Fruit fly (Drosophila melanogaster) whole organism, embryonic: Measurements from ENCODE around the gene scramb1.

Experiments
- Adf1 ChIP-seq: fragments of 200-800 bp; sonication (Bioruptor generic); IDR thresholded peaks from 2 replicates; pipeline ENCODE4 v1.3.6; 2022; ENCODE audit warnings: missing biosample characterization, missing genetic modification characterization
- Blimp-1 ChIP-seq: fragments of 200-800 bp; sonication (Bioruptor generic); optimal IDR thresholded peaks from 3 replicates; lab custom pipeline; 2018; ENCODE audit warnings: missing biosample characterization, missing genetic modification characterization, mild to moderate bottlenecking, moderate library complexity, missing genetic modification reagents
- CG10654 ChIP-seq: fragments of 200-800 bp; sonication (Bioruptor generic); optimal IDR thresholded peaks from 2 replicates; lab custom pipeline; 2016; ENCODE audit warnings: missing biosample characterization, missing genetic modification characterization
- CG10959 ChIP-seq: fragments of 200-800 bp; sonication (Bioruptor generic); IDR thresholded peaks from 2 replicates; pipeline ENCODE4 v1.3.6; 2022; ENCODE audit warnings: missing biosample characterization, missing genetic modification characterization
- CG11247 ChIP-seq: fragments of 200-800 bp; sonication (Bioruptor generic); IDR thresholded peaks from 2 replicates; pipeline ENCODE4 v1.3.6; 2022; ENCODE audit warnings: missing biosample characterization, missing genetic modification characterization
- CG11456 ChIP-seq: fragments of 200-800 bp; sonication (Bioruptor generic); IDR thresholded peaks from 3 replicates; pipeline ENCODE4 v1.3.6; 2022; ENCODE audit warnings: missing biosample characterization, missing genetic modification characterization
- CG12744 ChIP-seq: fragments of 200-800 bp; sonication (Bioruptor generic); optimal IDR thresholded peaks from 2 replicates; lab custom pipeline; 2016; ENCODE audit warnings: missing biosample characterization, missing genetic modification characterization
- CG17385 ChIP-seq: fragments of 200-800 bp; sonication (Bioruptor generic); optimal IDR thresholded peaks from 3 replicates; lab custom pipeline; 2018; ENCODE audit warnings: missing biosample characterization, mild to moderate bottlenecking, missing genetic modification characterization
- CG18011 ChIP-seq: fragments of 200-800 bp; sonication (Bioruptor generic); optimal IDR thresholded peaks from 2 replicates; lab custom pipeline; 2017; ENCODE audit warnings: missing biosample characterization, missing genetic modification characterization, mild to moderate bottlenecking, moderate library complexity, missing genotype
- CG2712 ChIP-seq: fragments of 200-800 bp; optimal IDR thresholded peaks from 3 replicates; lab custom pipeline; 2019; ENCODE audit warnings: missing biosample characterization, mild to moderate bottlenecking, missing genetic modification characterization, moderate library complexity
- CG2875 ChIP-seq: fragments of 200-800 bp; sonication (Bioruptor generic); optimal IDR thresholded peaks from 2 replicates; lab custom pipeline; 2017; ENCODE audit warnings: missing biosample characterization, mild to moderate bottlenecking, missing genetic modification characterization, missing genetic modification reagents
- CG3847 ChIP-seq: fragments of 200-800 bp; sonication (Bioruptor generic); IDR thresholded peaks from 2 replicates; pipeline ENCODE4 v1.3.6; 2022; ENCODE audit warnings: missing biosample characterization, missing genetic modification characterization
- CG3995 ChIP-seq: fragments of 200-800 bp; sonication (Bioruptor generic); optimal IDR thresholded peaks from 3 replicates; lab custom pipeline; 2016; ENCODE audit warnings: missing biosample characterization, missing genetic modification characterization
- CG4730 ChIP-seq: fragments of 200-800 bp; sonication (Bioruptor generic); IDR thresholded peaks from 2 replicates; pipeline ENCODE4 v1.3.6; 2022; ENCODE audit warnings: missing biosample characterization, missing genetic modification characterization
- CG7372 ChIP-seq: fragments of 200-800 bp; sonication (Bioruptor generic); IDR thresholded peaks from 2 replicates; pipeline ENCODE4 v1.3.6; 2022; ENCODE audit warnings: missing biosample characterization, missing genetic modification characterization
- CG8089 ChIP-seq: fragments of 200-800 bp; sonication (Bioruptor generic); optimal IDR thresholded peaks from 3 replicates; lab custom pipeline; 2016; ENCODE audit warnings: missing biosample characterization, missing genetic modification characterization
- CG8359 ChIP-seq: fragments of 200-800 bp; sonication (Bioruptor generic); optimal IDR thresholded peaks from 2 replicates; lab custom pipeline; 2017; ENCODE audit warnings: missing biosample characterization, mild to moderate bottlenecking, missing genetic modification characterization, borderline replicate concordance
- CG8924 ChIP-seq: fragments of 200-800 bp; optimal IDR thresholded peaks from 3 replicates; lab custom pipeline; 2019; ENCODE audit warnings: missing biosample characterization, mild to moderate bottlenecking, missing genetic modification characterization, moderate library complexity
- CG9817 ChIP-seq: fragments of 200-800 bp; sonication (Bioruptor generic); optimal IDR thresholded peaks from 2 replicates; lab custom pipeline; 2018; ENCODE audit warnings: missing biosample characterization, mild to moderate bottlenecking, missing genetic modification characterization, moderate library complexity
- Camta ChIP-seq: fragments of 200-800 bp; sonication (Bioruptor generic); optimal IDR thresholded peaks from 2 replicates; lab custom pipeline; 2016; ENCODE audit warnings: missing biosample characterization, missing genetic modification characterization
- Dp ChIP-seq: fragments of 200-800 bp; sonication (Bioruptor generic); optimal IDR thresholded peaks from 2 replicates; lab custom pipeline; 2018; ENCODE audit warnings: missing biosample characterization, mild to moderate bottlenecking, missing genetic modification characterization, moderate library complexity
- Gug ChIP-seq: fragments of 200-800 bp; sonication (Bioruptor generic); IDR thresholded peaks from 4 replicates; pipeline ENCODE4 v1.3.6; 2022; ENCODE audit warnings: missing biosample characterization, missing genetic modification characterization
- H2.0 ChIP-seq: fragments of 200-800 bp; sonication (Bioruptor generic); IDR thresholded peaks from 2 replicates; pipeline ENCODE4 v1.3.6; 2022; ENCODE audit warnings: missing biosample characterization, missing genetic modification characterization
- HmgD ChIP-seq: fragments of 200-800 bp; sonication (Bioruptor generic); optimal IDR thresholded peaks from 3 replicates; lab custom pipeline; 2016; ENCODE audit warnings: missing biosample characterization, missing genetic modification characterization
- Hsf ChIP-seq: fragments of 200-800 bp; sonication (Bioruptor generic); optimal IDR thresholded peaks from 3 replicates; lab custom pipeline; 2016; ENCODE audit warnings: missing biosample characterization, missing genetic modification characterization
- Max ChIP-seq: fragments of 200-800 bp; sonication (Bioruptor generic); optimal IDR thresholded peaks from 2 replicates; lab custom pipeline; 2016; ENCODE audit warnings: missing biosample characterization, mild to moderate bottlenecking, missing genetic modification characterization
- Oli ChIP-seq: fragments of 200-800 bp; sonication (Bioruptor generic); optimal IDR thresholded peaks from 2 replicates; lab custom pipeline; 2018; ENCODE audit warnings: missing biosample characterization, mild to moderate bottlenecking, missing genetic modification characterization, moderate library complexity
- PHDP ChIP-seq: fragments of 200-800 bp; sonication (Bioruptor generic); optimal IDR thresholded peaks from 3 replicates; lab custom pipeline; 2018; ENCODE audit warnings: missing biosample characterization, mild to moderate bottlenecking, missing genetic modification characterization, moderate library complexity
- Pdp1 ChIP-seq, 2 experiments: fragments of 200-800 bp; sonication (Bioruptor generic); optimal IDR thresholded peaks; 3 replicates each; lab custom pipeline; 2016; ENCODE audit warnings: missing biosample characterization in 2 of 2, missing genetic modification characterization in 2 of 2, mild to moderate bottlenecking in 1 of 2, moderate library complexity in 1 of 2
- Sox102F ChIP-seq: fragments of 200-800 bp; sonication (Bioruptor generic); optimal IDR thresholded peaks from 2 replicates; lab custom pipeline; 2018; ENCODE audit warnings: missing biosample characterization, mild to moderate bottlenecking, missing genetic modification characterization, moderate library complexity
- bab2 ChIP-seq: fragments of 200-800 bp; sonication (Bioruptor generic); optimal IDR thresholded peaks from 2 replicates; lab custom pipeline; 2016; ENCODE audit warnings: missing biosample characterization, missing genetic modification characterization
- bbx ChIP-seq: fragments of 200-800 bp; sonication (Bioruptor generic); IDR thresholded peaks from 2 replicates; pipeline ENCODE4 v1.3.6; 2022; ENCODE audit warnings: missing biosample characterization, missing genetic modification characterization; ENCODE audit not compliant: partially characterized antibody
- bcd ChIP-seq: fragments of 200-800 bp; sonication (Bioruptor generic); optimal IDR thresholded peaks from 2 replicates; lab custom pipeline; 2017; ENCODE audit warnings: missing biosample characterization, mild to moderate bottlenecking, missing genetic modification characterization
- cad ChIP-seq: fragments of >200 bp; optimal IDR thresholded peaks from 2 replicates; lab custom pipeline; 2017; ENCODE audit warnings: missing biosample characterization, missing genetic modification characterization
- chinmo ChIP-seq: fragments of 200-800 bp; sonication (Bioruptor generic); IDR thresholded peaks from 4 replicates; pipeline ENCODE4 v1.3.6; 2022; ENCODE audit warnings: missing biosample characterization, missing genetic modification characterization; ENCODE audit not compliant: partially characterized antibody
- dimm ChIP-seq: fragments of 200-800 bp; sonication (Bioruptor generic); IDR thresholded peaks from 2 replicates; pipeline ENCODE4 v1.3.6; 2022; ENCODE audit warnings: missing biosample characterization, missing genetic modification characterization
- dmrt99B ChIP-seq: fragments of 200-800 bp; sonication (Bioruptor generic); optimal IDR thresholded peaks from 2 replicates; lab custom pipeline; 2018; ENCODE audit warnings: missing biosample characterization, mild to moderate bottlenecking, missing genetic modification characterization, moderate library complexity
- exex ChIP-seq: fragments of 200-800 bp; sonication (Bioruptor generic); optimal IDR thresholded peaks from 4 replicates; lab custom pipeline; 2018; ENCODE audit warnings: missing biosample characterization, mild to moderate bottlenecking, missing genetic modification characterization, moderate library complexity
- fu2 ChIP-seq: fragments of 200-800 bp; sonication (Bioruptor generic); optimal IDR thresholded peaks from 2 replicates; lab custom pipeline; 2016; ENCODE audit warnings: missing biosample characterization, missing genetic modification characterization
- gce ChIP-seq: fragments of 200-800 bp; sonication (Bioruptor generic); IDR thresholded peaks from 3 replicates; pipeline ENCODE4 v1.3.6; 2022; ENCODE audit warnings: missing biosample characterization, missing genetic modification characterization
- oc ChIP-seq: fragments of 200-800 bp; sonication (Bioruptor generic); optimal IDR thresholded peaks from 2 replicates; lab custom pipeline; 2018; ENCODE audit warnings: missing biosample characterization, mild to moderate bottlenecking, missing genetic modification characterization, moderate library complexity
- phol ChIP-seq: fragments of 200-800 bp; sonication (Bioruptor generic); optimal IDR thresholded peaks from 3 replicates; lab custom pipeline; 2018; ENCODE audit warnings: missing biosample characterization, mild to moderate bottlenecking, missing genetic modification characterization, moderate library complexity
- prd ChIP-seq, 3 experiments: fragments of >200 bp in 2 of 3; fragments of 200-800 bp in 1 of 3; sonication (Bioruptor generic) in 1 of 3; optimal IDR thresholded peaks in 2 of 3; IDR thresholded peaks in 1 of 3; 2 replicates in 2 of 3; 3 replicates in 1 of 3; pipeline versions ENCODE4 v1.3.6 to Lab custom; 2017 to 2022; ENCODE audit warnings: missing biosample characterization in 1 of 3, missing genetic modification characterization in 1 of 3
- pros ChIP-seq: fragments of 200-800 bp; sonication (Bioruptor generic); optimal IDR thresholded peaks from 3 replicates; lab custom pipeline; 2019; ENCODE audit warnings: missing biosample characterization, mild to moderate bottlenecking, missing genetic modification characterization, moderate library complexity
- psq ChIP-seq: fragments of 200-800 bp; sonication (Bioruptor generic); optimal IDR thresholded peaks from 2 replicates; lab custom pipeline; 2017; ENCODE audit warnings: missing biosample characterization, missing genetic modification characterization
- sima ChIP-seq: fragments of 200-800 bp; sonication (Bioruptor generic); optimal IDR thresholded peaks from 2 replicates; lab custom pipeline; 2016; ENCODE audit warnings: missing biosample characterization, missing genetic modification characterization
- ssp ChIP-seq: fragments of 200-800 bp; sonication (Bioruptor generic); IDR thresholded peaks from 2 replicates; pipeline ENCODE4 v1.3.6; 2022; ENCODE audit warnings: missing biosample characterization, missing genetic modification characterization
- vnd ChIP-seq: fragments of 200-800 bp; sonication (Bioruptor generic); IDR thresholded peaks from 3 replicates; pipeline ENCODE4 v1.3.6; 2022; ENCODE audit warnings: missing biosample characterization, missing genetic modification characterization; ENCODE audit not compliant: partially characterized antibody
- wdn ChIP-seq: fragments of 200-800 bp; sonication (Bioruptor generic); IDR thresholded peaks from 2 replicates; pipeline ENCODE4 v1.3.6; 2022; ENCODE audit warnings: missing biosample characterization, missing genetic modification characterization

scramb1 gene

dm6 chr3L:10206226-10206968, 18.6 kb downstream of the scramb1 start (continued):
- peak; percentile 85 for TF ChIP-seq phol
- no peak for TF ChIP-seq CG4730 (GFP tag; lab: Robert Waterston, UW)
- TF ChIP-seq vnd: no peak
- TF ChIP-seq bbx: no peak
- TF ChIP-seq CG2712: peak; percentile 84
- no peak for TF ChIP-seq Adf1 (GFP tag; lab: Robert Waterston, UW)
- TF ChIP-seq prd (optimal IDR thresholded peaks at IDR 0.05; lab: Kevin White, UChicago): no peak
- TF ChIP-seq prd (GFP tag; IDR thresholded peaks at IDR 0.05; lab: Robert Waterston, UW): peak; percentile 50; the same call in 2 of the 3 replicates
- TF ChIP-seq CG11456: no peak
- no peak for TF ChIP-seq cad (GFP tag; lab: Kevin White, UChicago)
- TF ChIP-seq dimm (GFP tag; lab: Robert Waterston, UW): no peak
- TF ChIP-seq ssp (GFP tag; lab: Robert Waterston, UW): peak; percentile 45; the same call in 1 of the 2 replicates
- no peak for TF ChIP-seq psq
- TF ChIP-seq Dp (GFP tag; lab: Kevin White, UChicago): no peak
- TF ChIP-seq wdn (GFP tag; lab: Robert Waterston, UW): no peak
- peak; percentile 35 for TF ChIP-seq PHDP (tag; lab: Kevin White, UChicago)
- TF ChIP-seq Hsf (GFP tag; lab: Kevin White, UChicago): peak; percentile 16
- TF ChIP-seq CG9817 (tag; lab: Kevin White, UChicago): no peak
- TF ChIP-seq Camta (GFP tag; lab: Kevin White, UChicago): peak; percentile 8
- TF ChIP-seq pros (GFP tag; lab: Kevin White, UChicago): no peak
- TF ChIP-seq CG17385: peak; percentile 40
- TF ChIP-seq CG7372 (GFP tag; lab: Robert Waterston, UW): no peak
- TF ChIP-seq fu2 (GFP tag; lab: Kevin White, UChicago): no peak
- TF ChIP-seq Sox102F (GFP tag; lab: Kevin White, UChicago): peak; percentile 75
- peak; percentile 69 for TF ChIP-seq CG8924
- no peak for TF ChIP-seq bab2 (GFP tag; lab: Kevin White, UChicago)
- peak; percentile 57 for TF ChIP-seq CG2875 (GFP tag; lab: Kevin White, UChicago)
- no peak for TF ChIP-seq sima
- 0 out of 3 replicates have a peak, but pooled peaks have one; percentile 36 for TF ChIP-seq gce (GFP tag; lab: Robert Waterston, UW)
- peak; percentile 30 for TF ChIP-seq oc (tag; lab: Kevin White, UChicago)
- TF ChIP-seq CG3847: peak; percentile 9; the same call in 1 of the 2 replicates
- no peak for TF ChIP-seq CG3995 (GFP tag; lab: Kevin White, UChicago)
- TF ChIP-seq bcd (GFP tag; lab: Kevin White, UChicago): peak; percentile 46
- TF ChIP-seq CG18011 (GFP tag; lab: Kevin White, UChicago): no peak
- peak in 1 of 2 experiments; percentile 16 for TF ChIP-seq Pdp1 (GFP tag; optimal IDR thresholded peaks at IDR 0.05; lab: Kevin White, UChicago)
- TF ChIP-seq CG10654 (GFP tag; lab: Kevin White, UChicago): peak; percentile 39
- no peak for TF ChIP-seq chinmo
- TF ChIP-seq Blimp-1 (GFP tag; lab: Kevin White, UChicago): peak; percentile 99
- no peak for TF ChIP-seq CG11247
- TF ChIP-seq CG8089: no peak
- peak; percentile 50 for TF ChIP-seq Oli
- TF ChIP-seq CG10959 (GFP tag; lab: Robert Waterston, UW): no peak
- no peak for TF ChIP-seq CG12744 (GFP tag; lab: Kevin White, UChicago)
- no peak for TF ChIP-seq exex
- no peak; the same call in 3 of the 4 replicates for TF ChIP-seq Gug
- no peak for TF ChIP-seq H2.0 (GFP tag; lab: Robert Waterston, UW)
- peak; percentile 9 for TF ChIP-seq CG8359
- TF ChIP-seq HmgD (GFP tag; lab: Kevin White, UChicago): no peak
- TF ChIP-seq Max (GFP tag; lab: Kevin White, UChicago): no peak
- TF ChIP-seq dmrt99B: peak; percentile 79
